Worm (Caenorhabditis elegans): ENCODE data around the gene pcdr-1.

Gene pcdr-1

ce11 chrX:15628945-15629344, 37.6 kb upstream of the pcdr-1 start:
- TF ChIP-seq K02D7.2 (tag; optimal IDR thresholded peaks at IDR 0.05) (no peak), unc-55 (GFP tag; optimal IDR thresholded peaks at IDR 0.05) (no peak), ttx-3 (tag; optimal IDR thresholded peaks at IDR 0.05) (no peak), hlh-6 (tag; optimal IDR thresholded peaks at IDR 0.05) (no peak), pat-9 (tag; optimal IDR thresholded peaks at IDR 0.05) (no peak), npax-4 (tag; optimal IDR thresholded peaks at IDR 0.05) (no peak), dmd-4 (tag; optimal IDR thresholded peaks at IDR 0.05; ENCODE audit: borderline replicate concordance) (no peak), nfya-1 (tag; optimal IDR thresholded peaks at IDR 0.05) (no peak), tbx-7 (tag; optimal IDR thresholded peaks at IDR 0.05) (no peak), madf-2 (tag; optimal IDR thresholded peaks at IDR 0.05) (no peak), K09A11.1 (tag; optimal IDR thresholded peaks at IDR 0.05; ENCODE audit: insufficient read depth) (no peak), ceh-22 (tag; optimal IDR thresholded peaks at IDR 0.05) (no peak), ceh-45 (GFP tag; IDR thresholded peaks at IDR 0.05) (no peak), ceh-30 (tag; optimal IDR thresholded peaks at IDR 0.05) (no peak), elt-2 (tag; optimal IDR thresholded peaks at IDR 0.05) (no peak), pqm-1 (tag; optimal IDR thresholded peaks at IDR 0.05) (no peak), ceh-24 (tag; optimal IDR thresholded peaks at IDR 0.05) (no peak), ceh-19 (GFP tag; optimal IDR thresholded peaks at IDR 0.05) (no peak), ceh-48 (tag; optimal IDR thresholded peaks at IDR 0.05) (no peak), ztf-16 (tag; optimal IDR thresholded peaks at IDR 0.05) (no peak)

DNA sequence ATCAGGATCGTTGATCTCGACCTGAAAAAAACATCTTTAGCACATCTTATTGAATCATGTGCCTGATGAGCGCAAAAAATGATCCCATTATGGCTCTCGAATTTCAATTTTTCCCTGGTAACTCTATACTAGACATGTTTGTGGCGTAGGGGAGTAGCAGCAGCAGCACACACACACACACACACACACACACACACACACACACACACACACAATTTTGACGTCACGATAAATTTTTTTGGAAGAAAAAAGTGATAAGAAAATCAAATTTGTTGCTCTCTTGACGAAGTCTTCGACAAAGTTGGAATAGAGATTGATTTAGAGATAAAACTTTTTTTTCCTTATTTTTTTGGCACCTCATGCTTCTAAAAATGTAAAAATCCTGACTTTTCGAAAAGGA, 36.9 kb upstream of the pcdr-1 start:
- TF ChIP-seq nfya-1 (tag; optimal IDR thresholded peaks at IDR 0.05) = no peak
- TF ChIP-seq ceh-34 (tag; optimal IDR thresholded peaks at IDR 0.05) = no peak
- no peak for TF ChIP-seq ceh-45 (GFP tag; IDR thresholded peaks at IDR 0.05)
- TF ChIP-seq sox-2 (GFP tag; IDR thresholded peaks at IDR 0.05) = no peak
- TF ChIP-seq sox-4 (tag; optimal IDR thresholded peaks at IDR 0.05) = no peak
- no peak for TF ChIP-seq sdc-2 (tag; optimal IDR thresholded peaks at IDR 0.05)
- no peak for TF ChIP-seq C38D4.7 (GFP tag; optimal IDR thresholded peaks at IDR 0.05)
- TF ChIP-seq fkh-10 (GFP tag; optimal IDR thresholded peaks at IDR 0.05) = no peak
- TF ChIP-seq hlh-8 (tag; optimal IDR thresholded peaks at IDR 0.05) = no peak
- TF ChIP-seq ceh-18 (tag; optimal IDR thresholded peaks at IDR 0.05) = no peak
- TF ChIP-seq hlh-6 (tag; optimal IDR thresholded peaks at IDR 0.05) = no peak
- no peak for TF ChIP-seq npax-4 (tag; optimal IDR thresholded peaks at IDR 0.05)
- TF ChIP-seq pag-3 (tag; optimal IDR thresholded peaks at IDR 0.05; ENCODE audit: borderline replicate concordance) = no peak

DNA sequence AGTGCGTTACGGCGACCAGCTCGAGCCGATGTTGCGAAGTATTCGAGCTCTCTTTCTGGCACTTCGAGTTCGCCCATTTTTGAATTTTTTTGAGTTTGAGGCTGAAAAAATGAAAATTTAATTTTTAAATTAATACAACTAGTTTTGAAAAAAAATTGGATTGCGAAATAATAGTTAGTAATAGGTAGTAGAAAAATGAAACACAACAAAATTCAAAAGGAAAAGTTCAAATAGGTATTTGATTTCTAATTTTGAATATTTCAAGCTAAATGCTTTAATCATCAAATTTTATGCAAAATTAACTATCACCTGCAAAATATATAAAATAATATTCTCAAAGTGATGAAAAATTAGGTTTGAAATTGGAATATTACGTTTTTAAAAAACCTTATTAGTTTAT, 36.2 kb upstream of the pcdr-1 start, which contains the start of gene K09E9.4:
K09E9.4 (minus strand) TSS at position 101 of the 400 bp plus-strand sequence.
- TF ChIP-seq hlh-15 (tag; optimal IDR thresholded peaks at IDR 0.05) = no peak
- TF ChIP-seq pqm-1 (tag; optimal IDR thresholded peaks at IDR 0.05) = no peak
- no peak for TF ChIP-seq sox-4 (tag; optimal IDR thresholded peaks at IDR 0.05)
- TF ChIP-seq lim-6 (tag; optimal IDR thresholded peaks at IDR 0.05) = no peak
- TF ChIP-seq ceh-14 (tag; optimal IDR thresholded peaks at IDR 0.05) = no peak
- no peak for TF ChIP-seq unc-55 (GFP tag; optimal IDR thresholded peaks at IDR 0.05)
- no peak for TF ChIP-seq ztf-16 (tag; optimal IDR thresholded peaks at IDR 0.05)
- no peak for TF ChIP-seq che-1 (tag; optimal IDR thresholded peaks at IDR 0.05)
- TF ChIP-seq pha-4 (tag; optimal IDR thresholded peaks at IDR 0.05) = no peak
- TF ChIP-seq unc-86 (tag; optimal IDR thresholded peaks at IDR 0.05) = no peak
- TF ChIP-seq gmeb-2 (tag; optimal IDR thresholded peaks at IDR 0.05) = no peak
- no peak for TF ChIP-seq pha-2 (tag; optimal IDR thresholded peaks at IDR 0.05)
- TF ChIP-seq T23F11.4 (GFP tag; optimal IDR thresholded peaks at IDR 0.05) = no peak
- TF ChIP-seq pag-3 (tag; optimal IDR thresholded peaks at IDR 0.05; ENCODE audit: borderline replicate concordance) = no peak
- no peak for TF ChIP-seq hlh-6 (tag; optimal IDR thresholded peaks at IDR 0.05)
- TF ChIP-seq C38D4.7 (GFP tag; optimal IDR thresholded peaks at IDR 0.05) = no peak
